Fruit fly (Drosophila melanogaster) whole organism, wandering third instar larva: ENCODE results near the gene SP1029.

Experiments used
- CG9705 ChIP-seq: fragments of 200-800 bp; sonication (Bioruptor generic); optimal IDR thresholded peaks from 2 replicates; lab custom pipeline; 2018; ENCODE audit warnings: missing biosample characterization, mild to moderate bottlenecking, missing genetic modification characterization
- CrebA ChIP-seq: fragments of 200-800 bp; sonication (Bioruptor generic); optimal IDR thresholded peaks from 2 replicates; lab custom pipeline; 2016; ENCODE audit warnings: missing biosample characterization, mild to moderate bottlenecking, missing genetic modification characterization, borderline replicate concordance
- Dfd ChIP-seq: fragments of >200 bp; optimal IDR thresholded peaks from 2 replicates; lab custom pipeline; 2017; ENCODE audit warnings: missing biosample characterization, missing genetic modification characterization
- Dif ChIP-seq: fragments of 200-275, 200-300 bp; sonication (Bioruptor generic); optimal IDR thresholded peaks from 2 replicates; lab custom pipeline; 2018; ENCODE audit warnings: missing biosample characterization, missing genetic modification characterization; ENCODE audit not compliant: partially characterized antibody
- GATAd ChIP-seq: sonication (Bioruptor generic); optimal IDR thresholded peaks from 2 replicates; lab custom pipeline; 2016; ENCODE audit warnings: missing biosample characterization, missing genetic modification characterization
- HLH106 ChIP-seq: fragments of 200-800 bp; optimal IDR thresholded peaks from 3 replicates; lab custom pipeline; 2019; ENCODE audit warnings: missing biosample characterization, mild to moderate bottlenecking, missing genetic modification characterization, moderate library complexity
- Hnf4 ChIP-seq: fragments of 200-800 bp; sonication (Bioruptor generic); optimal IDR thresholded peaks from 2 replicates; lab custom pipeline; 2016; ENCODE audit warnings: missing biosample characterization, mild to moderate bottlenecking, missing genetic modification characterization
- Hr83 ChIP-seq: fragments of 200-300 bp; sonication (Bioruptor generic); optimal IDR thresholded peaks from 2 replicates; lab custom pipeline; 2016; ENCODE audit warnings: missing biosample characterization, mild to moderate bottlenecking, missing genetic modification characterization, moderate library complexity; ENCODE audit not compliant: poor library complexity, severe bottlenecking
- Jra ChIP-seq: sonication (Bioruptor generic); optimal IDR thresholded peaks from 2 replicates; lab custom pipeline; 2016; ENCODE audit warnings: missing biosample characterization, missing genetic modification characterization
- N ChIP-seq: fragments of >200 bp; optimal IDR thresholded peaks from 2 replicates; lab custom pipeline; 2018; ENCODE audit warnings: missing biosample characterization, missing external identifiers, missing genetic modification characterization
- OdsH ChIP-seq: fragments of 200-800 bp; sonication (Bioruptor generic); optimal IDR thresholded peaks from 2 replicates; lab custom pipeline; 2016; ENCODE audit warnings: missing biosample characterization, mild to moderate bottlenecking, missing genetic modification characterization
- Rel ChIP-seq, 2 experiments: fragments of 200-800 bp; sonication (Bioruptor generic) in 1 of 2; optimal IDR thresholded peaks; 2 replicates in 1 of 2; 3 replicates in 1 of 2; lab custom pipeline; 2016 to 2019; ENCODE audit warnings: mild to moderate bottlenecking in 2 of 2, missing biosample characterization in 2 of 2, missing genetic modification characterization in 2 of 2, moderate library complexity in 1 of 2
- Sp1 ChIP-seq: fragments of 200-800 bp; sonication (Bioruptor generic); optimal IDR thresholded peaks from 3 replicates; lab custom pipeline; 2019; ENCODE audit warnings: missing biosample characterization, mild to moderate bottlenecking, missing genetic modification characterization, moderate library complexity
- Vsx2 ChIP-seq: fragments of 200-300, 225-300 bp; sonication (Bioruptor generic); optimal IDR thresholded peaks from 2 replicates; lab custom pipeline; 2018; ENCODE audit warnings: missing biosample characterization, missing genetic modification characterization; ENCODE audit not compliant: partially characterized antibody
- brk ChIP-seq: fragments of 200-800 bp; sonication (Bioruptor generic); optimal IDR thresholded peaks from 2 replicates; lab custom pipeline; 2016; ENCODE audit warnings: missing biosample characterization, mild to moderate bottlenecking, missing genetic modification characterization
- dl ChIP-seq, 2 experiments: fragments of 175-275, 200-275 bp in 1 of 2; fragments of 200-275 bp in 1 of 2; sonication (Bioruptor generic); optimal IDR thresholded peaks; lab custom pipeline; 2018; ENCODE audit warnings: mild to moderate bottlenecking in 2 of 2, missing biosample characterization in 2 of 2, missing genetic modification characterization in 2 of 2, moderate library complexity in 2 of 2; ENCODE audit not compliant: partially characterized antibody in 2 of 2, insufficient read depth in 1 of 2
- dsf ChIP-seq: sonication (Bioruptor generic); optimal IDR thresholded peaks from 2 replicates; lab custom pipeline; 2016; ENCODE audit warnings: missing biosample characterization, missing genetic modification characterization, borderline replicate concordance
- ey ChIP-seq: fragments of 200-800 bp; sonication (Bioruptor generic); optimal IDR thresholded peaks from 2 replicates; lab custom pipeline; 2016; ENCODE audit warnings: missing biosample characterization, missing genetic modification characterization
- foxo ChIP-seq, 2 experiments: fragments of 200-800 bp; sonication (Bioruptor generic); optimal IDR thresholded peaks; 2 replicates in 1 of 2; 3 replicates in 1 of 2; lab custom pipeline; 2016 to 2017; ENCODE audit warnings: missing biosample characterization in 2 of 2, missing genetic modification characterization in 2 of 2
- fru ChIP-seq: fragments of 200-800 bp; sonication (Bioruptor generic); optimal IDR thresholded peaks from 3 replicates; lab custom pipeline; 2016; ENCODE audit warnings: missing biosample characterization, mild to moderate bottlenecking, missing genetic modification characterization
- jim ChIP-seq: fragments of 175-275, 200-325 bp; sonication (Bioruptor generic); optimal IDR thresholded peaks from 2 replicates; lab custom pipeline; 2016; ENCODE audit warnings: missing biosample characterization, mild to moderate bottlenecking, missing genetic modification characterization
- lola ChIP-seq: fragments of >200 bp; optimal IDR thresholded peaks from 2 replicates; lab custom pipeline; 2017; ENCODE audit warnings: missing biosample characterization, missing genetic modification characterization
- pan ChIP-seq: fragments of >200 bp; optimal IDR thresholded peaks from 2 replicates; lab custom pipeline; 2017
- psq ChIP-seq: fragments of 200-800 bp; sonication (Bioruptor generic); optimal IDR thresholded peaks from 3 replicates; lab custom pipeline; 2017; ENCODE audit warnings: missing biosample characterization, mild to moderate bottlenecking, missing genetic modification characterization, moderate library complexity
- rgr ChIP-seq: fragments of 200-800 bp; sonication (Bioruptor generic); optimal IDR thresholded peaks from 3 replicates; lab custom pipeline; 2016; ENCODE audit warnings: missing biosample characterization, mild to moderate bottlenecking, missing genetic modification characterization
- sage ChIP-seq: fragments of 200-800 bp; sonication (Bioruptor generic); optimal IDR thresholded peaks from 2 replicates; lab custom pipeline; 2016; ENCODE audit warnings: missing biosample characterization, mild to moderate bottlenecking, missing genetic modification characterization
- sv ChIP-seq: fragments of 200-800 bp; sonication (Bioruptor generic); optimal IDR thresholded peaks from 3 replicates; lab custom pipeline; 2016; ENCODE audit warnings: missing biosample characterization, missing genetic modification characterization
- tai ChIP-seq: sonication (Bioruptor generic); optimal IDR thresholded peaks from 2 replicates; lab custom pipeline; 2016; ENCODE audit warnings: missing biosample characterization, missing genetic modification characterization
- usp ChIP-seq: fragments of >200 bp; optimal IDR thresholded peaks from 2 replicates; lab custom pipeline; 2017; ENCODE audit warnings: missing biosample characterization, missing genetic modification characterization
- woc ChIP-seq: sonication (Bioruptor generic); optimal IDR thresholded peaks from 2 replicates; lab custom pipeline; 2016; ENCODE audit warnings: missing biosample characterization, mild to moderate bottlenecking, missing genetic modification characterization

SP1029 gene

DNA sequence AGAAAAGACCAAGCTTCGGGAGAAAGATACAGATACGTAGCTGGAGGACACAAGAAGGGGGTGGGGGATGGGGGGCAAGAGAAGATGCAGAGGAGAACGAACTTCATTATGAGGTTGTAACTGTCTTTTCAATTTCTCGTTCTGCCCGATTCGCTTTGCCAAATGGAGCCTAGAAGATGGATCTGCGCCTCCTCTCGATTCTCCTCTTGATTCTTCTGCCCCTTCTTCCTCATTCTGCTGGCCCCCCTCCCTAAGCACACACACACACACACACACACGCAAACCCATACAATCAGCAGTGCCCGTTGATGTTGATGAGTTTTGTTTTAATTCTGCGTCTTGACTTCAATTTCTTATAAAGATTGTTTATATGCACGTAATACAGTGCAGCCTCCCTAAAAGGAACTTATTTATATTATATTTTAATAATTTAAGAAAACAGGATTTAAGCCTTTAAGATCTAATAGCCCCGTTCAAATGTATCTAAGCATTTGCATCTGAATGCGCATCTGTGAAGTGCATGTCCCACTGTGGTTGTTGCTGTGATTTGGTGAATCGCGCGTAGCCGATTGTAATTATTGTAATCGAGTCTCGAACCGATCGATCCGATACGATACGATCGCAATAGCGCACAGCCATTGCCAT, 43.1 kb downstream of the SP1029 start (continued):
- no peak for TF ChIP-seq jim (GFP tag; lab: Kevin White, UChicago)
- TF ChIP-seq Hnf4 (GFP tag; lab: Kevin White, UChicago) = peak; percentile 74
- no peak for TF ChIP-seq CrebA (GFP tag; lab: Kevin White, UChicago)
- peak in 1 of 2 experiments; percentile 18 for TF ChIP-seq dl (GFP tag; optimal IDR thresholded peaks at IDR 0.05; lab: Kevin White, UChicago; ENCODE audit: insufficient read depth in 1 of 2, partially characterized antibody in 2 of 2)

DNA sequence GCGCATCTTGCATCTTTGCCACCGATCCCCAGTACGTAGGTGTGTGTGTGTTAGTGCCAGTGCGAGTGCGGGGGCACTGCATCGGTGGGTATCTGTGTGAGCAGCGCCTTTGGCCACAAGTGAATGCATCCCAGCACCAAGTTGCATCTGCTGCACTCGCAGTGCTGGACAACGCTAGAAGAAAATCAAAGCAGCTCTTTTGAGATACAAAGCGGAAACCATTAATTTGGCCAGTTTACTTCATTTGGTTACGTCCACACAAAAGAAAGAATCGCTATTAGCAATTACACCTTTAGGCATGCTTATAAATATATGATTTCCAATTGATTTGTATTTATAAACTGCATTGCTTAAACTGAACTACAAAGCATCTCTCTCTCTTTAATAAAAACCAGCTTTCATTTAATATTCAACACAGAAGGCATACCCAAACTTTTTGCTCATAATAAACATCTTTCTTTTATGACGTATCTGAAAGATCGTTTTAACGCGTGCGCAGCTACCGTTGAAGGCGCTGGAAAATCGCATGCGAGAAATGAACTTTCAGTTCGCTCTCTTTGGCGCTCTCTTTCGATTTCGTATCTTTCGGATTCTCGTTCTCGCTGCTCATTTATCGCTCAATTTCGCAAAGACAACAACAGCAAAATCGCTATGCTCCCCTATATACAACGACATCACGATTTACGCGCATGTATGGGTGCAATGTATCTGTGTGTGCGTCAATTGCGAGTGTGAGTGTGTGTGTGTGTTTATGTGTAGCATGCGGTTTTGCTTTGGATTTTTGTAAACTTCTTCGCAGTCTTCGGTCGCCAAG, 43.8 kb downstream of the SP1029 start:
- TF ChIP-seq Vsx2 (GFP tag; lab: Kevin White, UChicago) = peak; percentile 41
- TF ChIP-seq jim (GFP tag; lab: Kevin White, UChicago) = no peak
- no peak for TF ChIP-seq Dfd
- no peak for TF ChIP-seq ey
- peak; percentile 2 for TF ChIP-seq Rel (GFP tag; optimal IDR thresholded peaks at IDR 0.05; lab: Kevin White, UChicago)
- no peak for TF ChIP-seq Rel (tag; optimal IDR thresholded peaks at IDR 0.05; lab: Kevin White, UChicago)
- no peak for TF ChIP-seq pan (lab: Kevin White, UChicago)
- TF ChIP-seq usp (GFP tag; lab: Kevin White, UChicago) = no peak
- TF ChIP-seq Sp1 = no peak
- TF ChIP-seq brk (GFP tag; lab: Kevin White, UChicago) = peak; percentile 31
- no peak for TF ChIP-seq lola (GFP tag; lab: Kevin White, UChicago)
- TF ChIP-seq HLH106 (tag; lab: Kevin White, UChicago) = no peak
- TF ChIP-seq tai = no peak
- TF ChIP-seq OdsH (GFP tag; lab: Kevin White, UChicago) = no peak
- peak; percentile 20 for TF ChIP-seq Dif (GFP tag; lab: Kevin White, UChicago)
- peak; percentile 10 for TF ChIP-seq sage (GFP tag; lab: Kevin White, UChicago)

DNA sequence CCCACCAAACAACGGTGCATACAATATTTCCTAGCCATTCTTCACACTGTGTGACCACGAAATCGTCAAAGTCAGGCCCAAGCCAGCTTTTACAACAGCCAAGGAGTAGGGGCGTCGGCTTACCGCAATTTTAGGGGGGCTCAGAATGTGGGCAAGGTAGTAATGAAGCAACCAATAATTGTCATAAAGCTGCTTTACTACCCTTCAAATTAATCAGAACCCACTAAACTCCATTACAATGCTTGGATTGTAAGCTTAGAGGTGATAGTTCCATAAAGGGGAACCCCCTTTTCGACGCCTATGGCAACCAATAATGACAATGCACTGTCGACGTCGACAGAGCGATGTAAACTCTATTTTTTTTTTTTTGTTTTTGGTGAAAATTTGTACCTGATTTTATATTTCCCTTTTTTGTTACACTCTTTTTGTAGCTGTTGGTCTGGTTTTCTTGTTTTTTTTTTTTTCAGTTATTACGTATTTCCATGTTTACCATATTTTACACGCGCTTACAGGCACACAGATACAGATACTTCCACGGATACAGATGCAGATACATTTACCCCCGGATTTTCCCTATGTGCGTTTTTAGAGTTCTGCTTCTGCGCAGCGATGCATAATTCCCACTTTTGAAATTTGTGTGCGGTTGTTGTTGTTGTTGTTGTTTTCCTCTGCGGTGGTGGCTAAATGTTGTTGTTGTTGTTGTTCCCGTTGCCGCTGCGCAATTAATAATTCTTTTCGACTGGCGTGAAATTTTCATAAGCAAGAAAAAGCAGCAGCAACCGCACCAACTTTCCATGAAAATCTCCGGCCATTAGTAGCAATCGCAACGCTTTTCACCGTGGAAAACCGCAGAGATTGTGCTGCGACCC, 45.4 kb downstream of the SP1029 start:
- TF ChIP-seq sv (GFP tag; lab: Kevin White, UChicago) = peak; percentile 50
- TF ChIP-seq sage (GFP tag; lab: Kevin White, UChicago) = no peak
- no peak for TF ChIP-seq Vsx2 (GFP tag; lab: Kevin White, UChicago)

DNA sequence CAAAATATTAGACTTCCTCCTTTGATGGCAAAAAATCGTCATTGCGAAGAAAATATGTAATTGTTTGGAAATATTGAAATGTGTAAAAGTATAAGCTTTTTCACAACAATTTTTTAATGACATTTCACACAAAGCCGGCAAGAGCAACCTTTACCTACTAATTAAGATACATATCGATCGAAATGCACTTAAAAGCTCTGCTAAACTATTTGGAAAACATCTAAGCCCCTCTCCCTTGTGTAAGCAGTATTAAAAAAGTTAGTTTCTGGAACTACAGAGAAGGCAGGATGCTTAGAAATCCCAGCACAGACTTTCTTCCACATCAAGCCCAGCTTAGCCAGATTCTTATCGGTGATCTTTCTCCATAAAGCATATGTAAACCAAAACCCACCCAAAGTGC, 46.2 kb downstream of the SP1029 start, which contains the start of gene Cyt-c1L:
Cyt-c1L (minus strand) TSS at position 101 of the 400 bp plus-strand sequence.
- no peak for TF ChIP-seq rgr (GFP tag; lab: Kevin White, UChicago)
- no peak for TF ChIP-seq CG9705 (GFP tag; lab: Kevin White, UChicago)
- no peak for TF ChIP-seq brk (GFP tag; lab: Kevin White, UChicago)
- TF ChIP-seq Jra (GFP tag; lab: Kevin White, UChicago) = no peak
- TF ChIP-seq sv (GFP tag; lab: Kevin White, UChicago) = no peak
- no peak for TF ChIP-seq jim (GFP tag; lab: Kevin White, UChicago)
- no peak for TF ChIP-seq Hr83 (GFP tag; lab: Kevin White, UChicago)
- no peak for TF ChIP-seq Vsx2 (GFP tag; lab: Kevin White, UChicago)

DNA sequence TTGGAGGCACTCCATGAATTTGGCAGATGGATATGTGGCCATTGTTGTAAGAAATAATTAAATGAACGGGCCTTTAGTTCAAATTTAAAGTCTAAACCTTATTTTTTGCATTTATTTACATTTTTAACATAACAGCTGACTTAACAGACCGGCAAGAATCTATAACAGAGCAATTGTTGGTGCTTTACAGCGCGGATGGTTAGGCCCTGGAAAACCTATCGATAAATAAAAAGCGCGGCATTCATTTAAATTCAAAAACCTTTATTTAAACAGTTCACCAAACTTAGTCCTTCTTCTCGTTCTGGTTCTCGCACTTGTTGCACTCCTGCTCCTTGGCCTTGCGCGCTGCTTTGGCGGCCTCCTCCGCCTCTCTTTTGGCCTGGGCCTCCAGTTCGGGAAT, 47.8 kb downstream of the SP1029 start, which contains the start of gene Mesh1:
Mesh1 (minus strand) TSS at position 108 of the 400 bp plus-strand sequence.
- no peak for TF ChIP-seq foxo (GFP tag; optimal IDR thresholded peaks at IDR 0.05; lab: Kevin White, UChicago)
- TF ChIP-seq fru (GFP tag; lab: Kevin White, UChicago) = no peak
- TF ChIP-seq N (GFP tag; lab: Kevin White, UChicago) = no peak
- no peak for TF ChIP-seq dsf
- TF ChIP-seq CrebA (GFP tag; lab: Kevin White, UChicago) = no peak
- TF ChIP-seq dl (GFP tag; optimal IDR thresholded peaks at IDR 0.05; lab: Kevin White, UChicago; ENCODE audit: insufficient read depth in 1 of 2, partially characterized antibody in 2 of 2) = no peak
- TF ChIP-seq woc (GFP tag; lab: Kevin White, UChicago) = no peak
- TF ChIP-seq pan (lab: Kevin White, UChicago) = no peak
- TF ChIP-seq lola (GFP tag; lab: Kevin White, UChicago) = no peak
- no peak for TF ChIP-seq Hr83 (GFP tag; lab: Kevin White, UChicago)
- TF ChIP-seq Rel (GFP tag; optimal IDR thresholded peaks at IDR 0.05; lab: Kevin White, UChicago) = no peak
- TF ChIP-seq Rel (tag; optimal IDR thresholded peaks at IDR 0.05; lab: Kevin White, UChicago) = no peak
- TF ChIP-seq Vsx2 (GFP tag; lab: Kevin White, UChicago) = no peak
- no peak for TF ChIP-seq GATAd (GFP tag; lab: Kevin White, UChicago)
- TF ChIP-seq usp (GFP tag; lab: Kevin White, UChicago) = no peak
- TF ChIP-seq sage (GFP tag; lab: Kevin White, UChicago) = no peak
- no peak for TF ChIP-seq jim (GFP tag; lab: Kevin White, UChicago)
- no peak for TF ChIP-seq psq (GFP tag; lab: Kevin White, UChicago)
